Fruit fly (Drosophila melanogaster) whole organism, wandering third instar larva: ENCODE measurements around the gene flip.

Source experiments
- Abd-B ChIP-seq: fragments of >200 bp; optimal IDR thresholded peaks from 2 replicates; lab custom pipeline; 2017; ENCODE audit warnings: missing biosample characterization, missing genetic modification characterization
- CG32264 ChIP-seq: fragments of 200-800 bp; sonication (Bioruptor generic); optimal IDR thresholded peaks from 2 replicates; lab custom pipeline; 2016; ENCODE audit warnings: missing biosample characterization, missing genetic modification characterization
- CG9705 ChIP-seq: fragments of 200-800 bp; sonication (Bioruptor generic); optimal IDR thresholded peaks from 2 replicates; lab custom pipeline; 2018; ENCODE audit warnings: missing biosample characterization, mild to moderate bottlenecking, missing genetic modification characterization
- CrebA ChIP-seq: fragments of 200-800 bp; sonication (Bioruptor generic); optimal IDR thresholded peaks from 2 replicates; lab custom pipeline; 2016; ENCODE audit warnings: missing biosample characterization, mild to moderate bottlenecking, missing genetic modification characterization, borderline replicate concordance
- Dfd ChIP-seq: fragments of >200 bp; optimal IDR thresholded peaks from 2 replicates; lab custom pipeline; 2017; ENCODE audit warnings: missing biosample characterization, missing genetic modification characterization
- Dif ChIP-seq: fragments of 200-275, 200-300 bp; sonication (Bioruptor generic); optimal IDR thresholded peaks from 2 replicates; lab custom pipeline; 2018; ENCODE audit warnings: missing biosample characterization, missing genetic modification characterization; ENCODE audit not compliant: partially characterized antibody
- GATAd ChIP-seq: sonication (Bioruptor generic); optimal IDR thresholded peaks from 2 replicates; lab custom pipeline; 2016; ENCODE audit warnings: missing biosample characterization, missing genetic modification characterization
- Hnf4 ChIP-seq: fragments of 200-800 bp; sonication (Bioruptor generic); optimal IDR thresholded peaks from 2 replicates; lab custom pipeline; 2016; ENCODE audit warnings: missing biosample characterization, mild to moderate bottlenecking, missing genetic modification characterization
- Hr78 ChIP-seq: fragments of >200 bp; optimal IDR thresholded peaks from 2 replicates; lab custom pipeline; 2017; ENCODE audit warnings: missing biosample characterization, missing genetic modification characterization
- Hr83 ChIP-seq: fragments of 200-300 bp; sonication (Bioruptor generic); optimal IDR thresholded peaks from 2 replicates; lab custom pipeline; 2016; ENCODE audit warnings: missing biosample characterization, mild to moderate bottlenecking, missing genetic modification characterization, moderate library complexity; ENCODE audit not compliant: poor library complexity, severe bottlenecking
- Jra ChIP-seq: sonication (Bioruptor generic); optimal IDR thresholded peaks from 2 replicates; lab custom pipeline; 2016; ENCODE audit warnings: missing biosample characterization, missing genetic modification characterization
- Myc ChIP-seq: fragments of >200 bp; optimal IDR thresholded peaks from 2 replicates; lab custom pipeline; 2017
- N ChIP-seq: fragments of >200 bp; optimal IDR thresholded peaks from 2 replicates; lab custom pipeline; 2018; ENCODE audit warnings: missing biosample characterization, missing external identifiers, missing genetic modification characterization
- Rel ChIP-seq, 2 experiments: fragments of 200-800 bp; sonication (Bioruptor generic) in 1 of 2; optimal IDR thresholded peaks; 2 replicates in 1 of 2; 3 replicates in 1 of 2; lab custom pipeline; 2016 to 2019; ENCODE audit warnings: mild to moderate bottlenecking in 2 of 2, missing biosample characterization in 2 of 2, missing genetic modification characterization in 2 of 2, moderate library complexity in 1 of 2
- Vsx2 ChIP-seq: fragments of 200-300, 225-300 bp; sonication (Bioruptor generic); optimal IDR thresholded peaks from 2 replicates; lab custom pipeline; 2018; ENCODE audit warnings: missing biosample characterization, missing genetic modification characterization; ENCODE audit not compliant: partially characterized antibody
- br ChIP-seq: fragments of 200-800 bp; sonication (Bioruptor generic); optimal IDR thresholded peaks from 2 replicates; lab custom pipeline; 2016; ENCODE audit warnings: missing biosample characterization, missing genetic modification characterization
- brk ChIP-seq: fragments of 200-800 bp; sonication (Bioruptor generic); optimal IDR thresholded peaks from 2 replicates; lab custom pipeline; 2016; ENCODE audit warnings: missing biosample characterization, mild to moderate bottlenecking, missing genetic modification characterization
- dl ChIP-seq, 2 experiments: fragments of 175-275, 200-275 bp in 1 of 2; fragments of 200-275 bp in 1 of 2; sonication (Bioruptor generic); optimal IDR thresholded peaks; lab custom pipeline; 2018; ENCODE audit warnings: mild to moderate bottlenecking in 2 of 2, missing biosample characterization in 2 of 2, missing genetic modification characterization in 2 of 2, moderate library complexity in 2 of 2; ENCODE audit not compliant: partially characterized antibody in 2 of 2, insufficient read depth in 1 of 2
- dmrt93B ChIP-seq: fragments of 200-800 bp; sonication (Bioruptor generic); optimal IDR thresholded peaks from 2 replicates; lab custom pipeline; 2018; ENCODE audit warnings: missing biosample characterization, mild to moderate bottlenecking, missing genetic modification characterization
- dsf ChIP-seq: sonication (Bioruptor generic); optimal IDR thresholded peaks from 2 replicates; lab custom pipeline; 2016; ENCODE audit warnings: missing biosample characterization, missing genetic modification characterization, borderline replicate concordance
- ey ChIP-seq: fragments of 200-800 bp; sonication (Bioruptor generic); optimal IDR thresholded peaks from 2 replicates; lab custom pipeline; 2016; ENCODE audit warnings: missing biosample characterization, missing genetic modification characterization
- foxo ChIP-seq, 2 experiments: fragments of 200-800 bp; sonication (Bioruptor generic); optimal IDR thresholded peaks; 2 replicates in 1 of 2; 3 replicates in 1 of 2; lab custom pipeline; 2016 to 2017; ENCODE audit warnings: missing biosample characterization in 2 of 2, missing genetic modification characterization in 2 of 2
- fru ChIP-seq: fragments of 200-800 bp; sonication (Bioruptor generic); optimal IDR thresholded peaks from 3 replicates; lab custom pipeline; 2016; ENCODE audit warnings: missing biosample characterization, mild to moderate bottlenecking, missing genetic modification characterization
- h ChIP-seq: fragments of 200-800 bp; sonication (Bioruptor generic); optimal IDR thresholded peaks from 3 replicates; lab custom pipeline; 2016; ENCODE audit warnings: missing biosample characterization, mild to moderate bottlenecking, missing genetic modification characterization
- jim ChIP-seq: fragments of 175-275, 200-325 bp; sonication (Bioruptor generic); optimal IDR thresholded peaks from 2 replicates; lab custom pipeline; 2016; ENCODE audit warnings: missing biosample characterization, mild to moderate bottlenecking, missing genetic modification characterization
- pan ChIP-seq: fragments of >200 bp; optimal IDR thresholded peaks from 2 replicates; lab custom pipeline; 2017
- psq ChIP-seq: fragments of 200-800 bp; sonication (Bioruptor generic); optimal IDR thresholded peaks from 3 replicates; lab custom pipeline; 2017; ENCODE audit warnings: missing biosample characterization, mild to moderate bottlenecking, missing genetic modification characterization, moderate library complexity
- sage ChIP-seq: fragments of 200-800 bp; sonication (Bioruptor generic); optimal IDR thresholded peaks from 2 replicates; lab custom pipeline; 2016; ENCODE audit warnings: missing biosample characterization, mild to moderate bottlenecking, missing genetic modification characterization
- sv ChIP-seq: fragments of 200-800 bp; sonication (Bioruptor generic); optimal IDR thresholded peaks from 3 replicates; lab custom pipeline; 2016; ENCODE audit warnings: missing biosample characterization, missing genetic modification characterization
- tai ChIP-seq: sonication (Bioruptor generic); optimal IDR thresholded peaks from 2 replicates; lab custom pipeline; 2016; ENCODE audit warnings: missing biosample characterization, missing genetic modification characterization
- usp ChIP-seq: fragments of >200 bp; optimal IDR thresholded peaks from 2 replicates; lab custom pipeline; 2017; ENCODE audit warnings: missing biosample characterization, missing genetic modification characterization

flip gene

DNA sequence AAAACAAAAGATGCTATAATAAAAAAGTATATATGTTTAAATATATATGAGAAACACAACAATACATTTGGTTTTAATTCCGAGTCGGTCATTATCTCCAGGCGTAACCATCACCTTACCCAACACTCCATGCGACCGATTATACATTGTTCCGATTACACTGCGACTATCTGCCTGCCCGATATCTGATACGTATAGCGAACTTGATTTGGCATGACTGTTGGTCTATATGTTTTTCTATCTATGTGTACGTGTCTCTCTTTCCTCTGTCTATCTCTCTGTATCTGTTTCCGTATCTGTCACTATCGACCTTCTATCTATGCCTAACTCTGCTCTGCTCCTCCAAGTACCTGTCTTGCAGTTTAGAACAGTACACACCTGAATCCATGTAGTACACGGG, 23.8 kb upstream of the flip start:
- TF ChIP-seq Hr78 (GFP tag; lab: Kevin White, UChicago): no peak
- no peak for TF ChIP-seq N
- no peak for TF ChIP-seq tai (GFP tag; lab: Kevin White, UChicago)
- no peak for TF ChIP-seq sage (GFP tag; lab: Kevin White, UChicago)
- TF ChIP-seq Dfd (GFP tag; lab: Kevin White, UChicago): no peak
- no peak for TF ChIP-seq CrebA (GFP tag; lab: Kevin White, UChicago)
- no peak for TF ChIP-seq dl (GFP tag; optimal IDR thresholded peaks at IDR 0.05; lab: Kevin White, UChicago; ENCODE audit: insufficient read depth in 1 of 2, partially characterized antibody in 2 of 2)
- no peak for TF ChIP-seq Hnf4 (GFP tag; lab: Kevin White, UChicago)
- TF ChIP-seq sv (GFP tag; lab: Kevin White, UChicago): no peak
- TF ChIP-seq Rel (GFP tag; optimal IDR thresholded peaks at IDR 0.05; lab: Kevin White, UChicago): no peak
- TF ChIP-seq Rel (tag; optimal IDR thresholded peaks at IDR 0.05; lab: Kevin White, UChicago): no peak
- TF ChIP-seq br: no peak

DNA sequence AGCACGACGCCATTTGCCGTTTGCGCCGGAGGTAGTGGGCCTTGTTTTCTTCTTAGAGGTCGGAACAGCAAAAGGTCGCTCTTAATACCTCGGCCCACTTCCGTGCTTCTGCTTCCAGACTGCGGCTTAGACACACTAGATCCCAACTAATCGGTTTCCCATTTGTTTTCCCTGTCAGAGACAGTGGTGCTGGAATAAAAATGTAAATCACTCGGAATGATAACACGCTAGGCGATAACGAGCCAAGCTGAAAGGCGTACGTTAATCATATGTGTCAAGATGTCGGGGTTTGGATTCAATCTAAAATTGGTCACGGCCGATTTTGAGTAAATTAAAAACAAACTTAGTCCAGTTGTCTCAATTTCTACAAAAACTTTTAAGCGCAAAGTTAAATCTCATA, 17.0 kb upstream of the flip start, which contains the start of gene Nepl11:
TSS of gene Nepl11 (minus strand) at position 152 of the 400 bp plus-strand sequence.
- TF ChIP-seq dl (GFP tag; optimal IDR thresholded peaks at IDR 0.05; lab: Kevin White, UChicago; ENCODE audit: insufficient read depth in 1 of 2, partially characterized antibody in 2 of 2) (no peak), psq (no peak), pan (no peak), tai (GFP tag; lab: Kevin White, UChicago) (no peak), dmrt93B (GFP tag; lab: Kevin White, UChicago) (no peak), Myc (lab: Kevin White, UChicago) (no peak), foxo (GFP tag; optimal IDR thresholded peaks at IDR 0.05; lab: Kevin White, UChicago) (no peak), Vsx2 (no peak)

DNA sequence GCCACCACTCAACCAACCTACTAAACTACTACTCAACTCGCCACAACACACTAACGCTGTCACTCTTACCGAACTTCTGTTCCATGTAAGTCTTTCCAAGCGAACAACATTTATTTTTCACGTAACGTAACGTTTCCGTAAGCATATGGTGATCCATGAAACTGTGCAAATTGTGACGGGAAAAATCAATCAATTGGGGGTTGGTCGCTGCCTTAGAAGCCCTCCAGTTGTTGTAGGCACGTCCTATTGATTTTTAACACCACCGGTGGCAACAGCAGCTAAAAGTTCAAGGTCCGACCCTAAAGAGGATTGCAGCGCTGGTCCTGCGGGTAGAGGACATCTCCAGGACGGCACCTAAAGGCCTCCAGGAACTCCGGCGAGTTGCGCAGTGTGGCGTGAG, 14.5 kb upstream of the flip start:
- TF ChIP-seq Hr78 (GFP tag; lab: Kevin White, UChicago) (no peak), sv (GFP tag; lab: Kevin White, UChicago) (no peak), Hr83 (no peak), CG9705 (no peak), Jra (GFP tag; lab: Kevin White, UChicago) (no peak), pan (no peak), Dfd (GFP tag; lab: Kevin White, UChicago) (no peak), dl (GFP tag; optimal IDR thresholded peaks at IDR 0.05; lab: Kevin White, UChicago; ENCODE audit: insufficient read depth in 1 of 2, partially characterized antibody in 2 of 2) (no peak)

DNA sequence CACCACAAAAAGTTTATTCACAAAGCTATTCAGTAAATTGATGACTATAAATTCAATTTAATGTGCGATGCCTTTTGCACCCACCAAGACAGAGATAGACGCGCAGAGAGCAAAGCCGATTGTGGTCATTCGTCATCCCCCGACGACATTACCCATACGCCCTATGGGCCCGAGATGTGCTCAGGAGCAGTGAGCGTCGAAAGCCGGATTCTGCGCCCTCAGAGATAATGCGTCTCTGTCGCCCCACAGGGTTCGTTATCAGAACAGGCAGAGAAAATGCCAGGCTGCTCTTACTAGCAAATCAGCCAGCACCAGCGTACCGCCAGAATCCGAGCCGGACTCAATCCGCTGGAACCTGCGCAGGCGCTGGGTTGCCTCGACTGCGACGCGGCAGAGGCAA, 13.6 kb upstream of the flip start:
- TF ChIP-seq jim (GFP tag; lab: Kevin White, UChicago): no peak
- peak; percentile 56 for TF ChIP-seq Vsx2
- TF ChIP-seq, all 38 proteins: peak for 1

DNA sequence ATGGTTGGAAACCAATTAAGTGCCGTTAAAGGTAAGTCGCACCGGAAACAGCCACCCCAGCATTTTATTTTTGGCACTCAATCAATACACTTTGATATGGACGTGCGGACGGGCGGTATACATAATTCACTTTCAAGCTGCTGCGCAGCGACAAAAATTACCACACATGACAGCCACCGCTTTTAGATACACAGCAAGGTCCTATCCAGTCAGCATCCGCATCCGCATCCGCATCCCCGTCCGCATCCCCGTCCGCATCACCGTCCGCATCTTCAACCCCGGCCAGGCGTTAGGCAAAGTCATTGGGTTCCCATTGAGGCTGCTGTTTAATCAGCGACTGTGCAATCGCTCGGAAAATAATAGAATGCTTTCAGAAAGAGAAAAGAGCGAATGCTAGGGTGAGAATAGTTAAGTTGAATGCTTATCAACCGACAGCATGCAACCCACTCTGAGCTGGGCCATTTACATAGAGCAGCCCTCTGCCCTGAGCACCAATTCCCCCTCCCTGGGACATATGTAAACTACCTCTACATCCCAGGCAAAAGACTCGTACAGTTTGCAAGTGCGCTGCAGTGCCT, 6.7 kb upstream of the flip start:
- TF ChIP-seq dl (GFP tag; optimal IDR thresholded peaks at IDR 0.05; lab: Kevin White, UChicago; ENCODE audit: insufficient read depth in 1 of 2, partially characterized antibody in 2 of 2) (no peak), Dif (no peak), N (no peak), psq (no peak), fru (GFP tag; lab: Kevin White, UChicago) (no peak), h (GFP tag; lab: Kevin White, UChicago) (no peak), Hnf4 (GFP tag; lab: Kevin White, UChicago) (no peak), jim (GFP tag; lab: Kevin White, UChicago) (no peak), CG32264 (no peak), brk (GFP tag; lab: Kevin White, UChicago) (no peak), usp (no peak), Jra (GFP tag; lab: Kevin White, UChicago) (no peak), GATAd (GFP tag; lab: Kevin White, UChicago) (no peak), br (no peak), dsf (no peak), Rel (GFP tag; optimal IDR thresholded peaks at IDR 0.05; lab: Kevin White, UChicago) (no peak), Rel (tag; optimal IDR thresholded peaks at IDR 0.05; lab: Kevin White, UChicago) (no peak), Abd-B (GFP tag; lab: Kevin White, UChicago) (no peak), ey (GFP tag; lab: Kevin White, UChicago) (no peak)
